Worm (Caenorhabditis elegans): ENCODE results near the gene rad-23.

ce11 chrII:11688011-11688410 lies 35.5 kb upstream of the rad-23 start:
- TF ChIP-seq nhr-28 (tag; optimal IDR thresholded peaks at IDR 0.05) = no peak
- TF ChIP-seq ZK546.5 (tag; optimal IDR thresholded peaks at IDR 0.05) = no peak
- TF ChIP-seq unc-39 (tag; optimal IDR thresholded peaks at IDR 0.05) = no peak
- no peak for TF ChIP-seq dpl-1 (GFP tag; optimal IDR thresholded peaks at IDR 0.05)
- TF ChIP-seq pha-4 (GFP tag; IDR thresholded peaks at IDR 0.05) = no peak
- no peak for TF ChIP-seq pha-4 (tag; optimal IDR thresholded peaks at IDR 0.05)
- no peak for TF ChIP-seq pqm-1 (tag; optimal IDR thresholded peaks at IDR 0.05)
- no peak for TF ChIP-seq madf-9 (GFP tag; conservative IDR thresholded peaks at IDR 0.05)

Measured in whole organism, L4 larva.